Worm (Caenorhabditis elegans): ENCODE measurements around the gene C24H12.8.
A peak's percentile ranks its signal among the peaks of the same experiment; 100 is the strongest.

Gene C24H12.8

ce11 chrII:410832-411231 is 12.2 kb downstream of the C24H12.8 start, which contains the start of the genes dnsn-1 and C24H12.4 (continued):
- TF ChIP-seq lin-35 (GFP tag; optimal IDR thresholded peaks at IDR 0.05) = peak in 2 of 3 experiments; percentile 37 to 96
- no peak for TF ChIP-seq mes-4 (tag; optimal IDR thresholded peaks at IDR 0.05)
- TF ChIP-seq pbrm-1 (GFP tag; IDR thresholded peaks at IDR 0.05) = peak; percentile 87
- peak; percentile 99 for TF ChIP-seq mcd-1 (GFP tag; IDR thresholded peaks at IDR 0.05)
- TF ChIP-seq let-526 (GFP tag; IDR thresholded peaks at IDR 0.05) = no peak
- peak; percentile 80 for TF ChIP-seq tlf-1 (GFP tag; optimal IDR thresholded peaks at IDR 0.05)
- TF ChIP-seq ceh-40 (GFP tag; IDR thresholded peaks at IDR 0.05) = no peak
- TF ChIP-seq nfya-2 (GFP tag; IDR thresholded peaks at IDR 0.05) = no peak
- no peak for TF ChIP-seq chd-7 (tag; optimal IDR thresholded peaks at IDR 0.05)
- TF ChIP-seq T26A5.8 (tag; optimal IDR thresholded peaks at IDR 0.05) = no peak
- no peak for TF ChIP-seq snpc-1.1 (tag; optimal IDR thresholded peaks at IDR 0.05; ENCODE audit: insufficient read depth)
- no peak for TF ChIP-seq bed-1 (GFP tag; IDR thresholded peaks at IDR 0.05)

ce11 chrII:402435-402834 is 20.6 kb downstream of the C24H12.8 start, which contains the start of gene clec-10:
Gene clec-10, plus strand, starts transcription at chrII:402678.
- no peak for TF ChIP-seq egrh-3 (GFP tag; IDR thresholded peaks at IDR 0.05)
- TF ChIP-seq nhr-80 (tag; optimal IDR thresholded peaks at IDR 0.05) = peak; percentile 35

- TF ChIP-seq pha-4 (tag; optimal IDR thresholded peaks at IDR 0.05) = no peak
- TF ChIP-seq ztf-6 (GFP tag; IDR thresholded peaks at IDR 0.05) = no peak
- TF ChIP-seq zfh-2 (GFP tag; conservative IDR thresholded peaks at IDR 0.05) = 0 out of 2 replicates have a peak, but pooled peaks have one; percentile 26
- no peak for TF ChIP-seq F55B11.4 (tag; optimal IDR thresholded peaks at IDR 0.05; ENCODE audit: borderline replicate concordance, insufficient read depth)
- TF ChIP-seq D2030.7 (GFP tag; IDR thresholded peaks at IDR 0.05) = no peak
Observed at ce11 chrII:401211-401610, 21.8 kb downstream of the C24H12.8 start.

- TF ChIP-seq Y79H2A.3 (GFP tag; conservative IDR thresholded peaks at IDR 0.05) (no peak), K11D2.4 (GFP tag; IDR thresholded peaks at IDR 0.05) (no peak), hsf-1 (GFP tag; IDR thresholded peaks at IDR 0.05) (no peak), ceh-91 (GFP tag; IDR thresholded peaks at IDR 0.05) (no peak), bed-1 (GFP tag; IDR thresholded peaks at IDR 0.05) (no peak), tbp1 (GFP tag; optimal IDR thresholded peaks at IDR 0.05) (no peak), nhr-120 (GFP tag; IDR thresholded peaks at IDR 0.05) (no peak), nfya-1 (tag; optimal IDR thresholded peaks at IDR 0.05; ENCODE audit: borderline replicate concordance, insufficient read depth) (no peak), sdz-38 (tag; optimal IDR thresholded peaks at IDR 0.05) (no peak), lin-40 (tag; optimal IDR thresholded peaks at IDR 0.05) (no peak), ZK185.1 (tag; optimal IDR thresholded peaks at IDR 0.05; ENCODE audit: poor library complexity, severe bottlenecking) (no peak), lin-35 (GFP tag; optimal IDR thresholded peaks at IDR 0.05) (no peak), dpff-1 (tag; optimal IDR thresholded peaks at IDR 0.05) (no peak), tlf-1 (GFP tag; optimal IDR thresholded peaks at IDR 0.05) (no peak)
Observed at ce11 chrII:400167-400566, 22.8 kb downstream of the C24H12.8 start.

- TF ChIP-seq Y56A3A.18 (GFP tag; IDR thresholded peaks at IDR 0.05) = no peak
- TF ChIP-seq Y53G8AR.9 (GFP tag; conservative IDR thresholded peaks at IDR 0.05) = no peak
- no peak for TF ChIP-seq zim-3 (tag; optimal IDR thresholded peaks at IDR 0.05)
- 0 out of 2 replicates have a peak, but pooled peaks have one; percentile 33 for TF ChIP-seq zfh-2 (GFP tag; conservative IDR thresholded peaks at IDR 0.05)
- no peak for TF ChIP-seq rec-8 (tag; optimal IDR thresholded peaks at IDR 0.05)
- TF ChIP-seq Y79H2A.3 (GFP tag; conservative IDR thresholded peaks at IDR 0.05) = no peak
- TF ChIP-seq atf-7 (tag; optimal IDR thresholded peaks at IDR 0.05) = no peak
Observed at ce11 chrII:399321-399720, 23.7 kb downstream of the C24H12.8 start, which contains the start of gene C03H5.6. Gene C03H5.6, minus strand, starts transcription at chrII:399421.
